Worm (Caenorhabditis elegans): Measurements from ENCODE around the gene T24E12.2.

DNA sequence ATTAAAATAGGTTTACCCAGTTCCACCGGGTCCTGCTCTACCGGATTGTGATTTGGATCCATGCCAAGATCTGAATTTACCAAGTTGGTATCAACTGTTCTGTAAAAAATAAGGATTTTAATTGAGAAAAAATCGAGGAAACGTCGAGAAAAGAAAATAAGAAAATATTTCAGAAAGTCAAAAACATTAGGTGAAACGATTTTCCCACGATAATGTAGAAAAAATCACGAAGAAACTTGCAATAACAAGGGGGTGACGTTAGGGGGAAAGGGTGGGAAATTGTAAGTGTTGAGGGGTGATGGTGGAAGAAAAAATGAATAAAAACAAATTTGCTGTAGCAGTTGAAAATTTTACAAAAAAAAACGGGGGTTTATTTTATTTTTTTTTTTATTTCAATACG lies 9.6 kb upstream of the T24E12.2 start, which contains the start of gene T24E12.10:
- no peak for TF ChIP-seq klf-2 (GFP tag; conservative IDR thresholded peaks at IDR 0.05)
- TF ChIP-seq ztf-23 (GFP tag; IDR thresholded peaks at IDR 0.05): no peak
